Worm (Caenorhabditis elegans): ENCODE measurements around the gene srz-79.

DNA sequence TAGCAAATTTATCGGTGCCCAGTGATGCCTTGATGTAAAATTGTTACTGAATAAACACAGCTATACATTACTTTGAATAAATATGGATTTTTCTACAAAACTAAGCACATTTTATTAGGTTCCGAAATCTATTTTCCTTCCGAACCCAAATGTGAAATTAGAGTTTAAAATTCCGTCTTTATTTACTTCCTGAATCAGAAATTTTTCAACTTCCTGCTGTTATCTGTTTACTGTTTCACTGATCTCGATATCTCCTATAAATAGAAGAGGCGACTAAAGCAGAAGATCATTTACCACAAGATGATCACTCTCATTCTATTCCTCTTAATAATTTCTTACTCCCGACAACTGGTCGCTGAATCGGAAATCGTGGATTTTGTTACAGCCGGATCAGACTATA is 23.7 kb upstream of the srz-79 start, which contains the start of gene F58E2.2:
- TF ChIP-seq nhr-6 (tag; optimal IDR thresholded peaks at IDR 0.05) (no peak), unc-39 (tag; optimal IDR thresholded peaks at IDR 0.05) (no peak), nhr-77 (tag; optimal IDR thresholded peaks at IDR 0.05) (no peak), unc-62 (GFP tag; optimal IDR thresholded peaks at IDR 0.05) (no peak), snpc-4 (tag; optimal IDR thresholded peaks at IDR 0.05) (no peak), ceh-82 (tag; optimal IDR thresholded peaks at IDR 0.05) (no peak)
